Worm (Caenorhabditis elegans): Measurements from ENCODE around the gene C35B1.7.

DNA sequence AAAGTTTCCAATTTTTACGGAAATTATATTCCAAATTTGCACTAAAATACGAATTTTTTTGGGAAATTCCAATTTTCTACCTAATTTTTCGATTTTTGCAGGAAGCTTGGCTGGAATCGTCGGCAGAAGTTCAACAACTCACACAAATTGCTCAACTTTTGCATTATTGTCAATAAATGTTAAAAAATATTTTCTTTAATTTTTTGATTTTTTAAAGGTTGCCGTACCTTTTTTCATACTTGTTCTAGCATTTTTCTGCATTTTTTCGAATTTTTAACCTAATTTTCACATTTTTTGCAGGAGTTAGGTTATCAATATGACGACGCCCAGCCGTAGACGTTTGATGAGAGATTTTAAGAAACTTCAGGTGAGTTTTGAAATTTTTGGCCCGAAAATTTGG lies 6.1 kb upstream of the C35B1.7 start, which contains the start of gene ubc-1:
- TF ChIP-seq ztf-4 (tag; optimal IDR thresholded peaks at IDR 0.05): no peak
- no peak for TF ChIP-seq nhr-11 (tag; optimal IDR thresholded peaks at IDR 0.05)
- TF ChIP-seq nhr-67 (tag; optimal IDR thresholded peaks at IDR 0.05): no peak
- TF ChIP-seq snpc-4 (tag; optimal IDR thresholded peaks at IDR 0.05): no peak
- TF ChIP-seq nhr-237 (tag; optimal IDR thresholded peaks at IDR 0.05): no peak
- no peak for TF ChIP-seq ceh-28 (tag; optimal IDR thresholded peaks at IDR 0.05)
- TF ChIP-seq fkh-10 (GFP tag; optimal IDR thresholded peaks at IDR 0.05): no peak
- TF ChIP-seq nhr-77 (tag; optimal IDR thresholded peaks at IDR 0.05): no peak
- no peak for TF ChIP-seq nhr-76 (tag; optimal IDR thresholded peaks at IDR 0.05)
- TF ChIP-seq nhr-28 (tag; optimal IDR thresholded peaks at IDR 0.05): no peak
- TF ChIP-seq R02D3.7 (tag; optimal IDR thresholded peaks at IDR 0.05): no peak
